Worm (Caenorhabditis elegans) whole organism, L3 larva: ENCODE data around the gene Y57E12AL.6.

Source experiments
- ZK546.5 ChIP-seq: sonication (generic microtip); optimal IDR thresholded peaks from 2 replicates; lab custom pipeline; 2017; ENCODE audit warnings: missing biosample characterization, missing genetic modification characterization
- ceh-82 ChIP-seq: fragments of 150-350 bp; optimal IDR thresholded peaks from 2 replicates; lab custom pipeline; 2014; ENCODE audit warnings: missing biosample characterization, missing genetic modification characterization
- daf-12 ChIP-seq: fragments of 150-350 bp; optimal IDR thresholded peaks from 2 replicates; lab custom pipeline; 2014; ENCODE audit warnings: missing biosample characterization, missing genetic modification reagents, missing genetic modification characterization
- egl-5 ChIP-seq: fragments of 150-350 bp; optimal IDR thresholded peaks from 2 replicates; lab custom pipeline; 2017; ENCODE audit warnings: missing biosample characterization, missing genetic modification reagents, missing genetic modification characterization, inconsistent platforms
- elt-1 ChIP-seq: fragments of 150-350 bp; optimal IDR thresholded peaks from 2 replicates; lab custom pipeline; 2014; ENCODE audit warnings: missing biosample characterization, missing genetic modification characterization
- elt-2 ChIP-seq: sonication (generic microtip); optimal IDR thresholded peaks from 2 replicates; lab custom pipeline; 2016; ENCODE audit warnings: missing genetic modification reagents, mild to moderate bottlenecking, missing genetic modification characterization, missing compliant biosample characterization
- fos-1 ChIP-seq: fragments of 150-350 bp; optimal IDR thresholded peaks from 2 replicates; lab custom pipeline; 2014; ENCODE audit warnings: missing biosample characterization, missing genetic modification characterization
- jun-1 ChIP-seq: fragments of 150-350 bp; optimal IDR thresholded peaks from 2 replicates; lab custom pipeline; 2014; ENCODE audit warnings: missing biosample characterization, missing genetic modification reagents, missing genetic modification characterization
- lin-15B ChIP-seq: fragments of 150-350 bp; optimal IDR thresholded peaks from 2 replicates; lab custom pipeline; 2014; ENCODE audit warnings: missing biosample characterization, missing genetic modification characterization
- lsy-12 ChIP-seq: sonication (generic microtip); optimal IDR thresholded peaks from 2 replicates; lab custom pipeline; 2016; ENCODE audit warnings: mild to moderate bottlenecking, missing genetic modification characterization, missing compliant biosample characterization
- nfya-1 ChIP-seq: sonication (generic microtip); optimal IDR thresholded peaks from 2 replicates; lab custom pipeline; 2017; ENCODE audit warnings: missing genetic modification characterization, mild to moderate bottlenecking, missing compliant biosample characterization, antibody characterized with exemption, moderate library complexity; ENCODE audit not compliant: insufficient read depth
- nhr-23 ChIP-seq: fragments of 150-350 bp; optimal IDR thresholded peaks from 2 replicates; lab custom pipeline; 2014; ENCODE audit warnings: missing biosample characterization, missing genetic modification reagents, missing genetic modification characterization
- nhr-25 ChIP-seq: sonication (generic microtip); optimal IDR thresholded peaks from 2 replicates; lab custom pipeline; 2017; ENCODE audit warnings: missing biosample characterization, missing genetic modification characterization
- nhr-67 ChIP-seq: fragments of 150-350 bp; optimal IDR thresholded peaks from 2 replicates; lab custom pipeline; 2014; ENCODE audit warnings: missing biosample characterization, missing genetic modification characterization
- nhr-77 ChIP-seq: fragments of 150-350 bp; optimal IDR thresholded peaks from 2 replicates; lab custom pipeline; 2014; ENCODE audit warnings: missing biosample characterization, missing genetic modification characterization
- pha-4 ChIP-seq: fragments of 150-350 bp; optimal IDR thresholded peaks from 2 replicates; lab custom pipeline; 2014; ENCODE audit warnings: missing biosample characterization, missing genetic modification reagents, missing genetic modification characterization
- pqm-1 ChIP-seq: fragments of 150-350 bp; optimal IDR thresholded peaks from 2 replicates; lab custom pipeline; 2017; ENCODE audit warnings: missing biosample characterization, missing genetic modification characterization, inconsistent platforms
- sea-2 ChIP-seq: fragments of 150-350 bp; sonication (generic microtip); optimal IDR thresholded peaks from 4 replicates; lab custom pipeline; 2014; ENCODE audit warnings: missing biosample characterization, missing genetic modification reagents, missing genetic modification characterization
- skn-1 ChIP-seq: fragments of 150-350 bp; optimal IDR thresholded peaks from 2 replicates; lab custom pipeline; 2014; ENCODE audit warnings: missing biosample characterization, missing genetic modification characterization
- snpc-4 ChIP-seq: fragments of 150-350 bp; optimal IDR thresholded peaks from 2 replicates; lab custom pipeline; 2014; ENCODE audit warnings: missing biosample characterization, missing genetic modification characterization
- tbx-2 ChIP-seq: sonication (generic microtip); optimal IDR thresholded peaks from 2 replicates; lab custom pipeline; 2016; ENCODE audit warnings: mild to moderate bottlenecking, missing genetic modification characterization, missing compliant biosample characterization
- unc-39 ChIP-seq: sonication (generic microtip); optimal IDR thresholded peaks from 4 replicates; lab custom pipeline; 2017; ENCODE audit warnings: missing biosample characterization, missing genetic modification characterization

Y57E12AL.6 gene

ce11 chrV:7015872-7016271 lies 44.4 kb downstream of the Y57E12AL.6 start, which contains the start of gene C33G8.13:
C33G8.13 (minus strand) TSS chrV:7015972.
- TF ChIP-seq elt-2 (no peak), ZK546.5 (tag; lab: Kevin White, UChicago) (no peak), egl-5 (tag; lab: Kevin White, UChicago) (no peak), tbx-2 (tag; lab: Kevin White, UChicago) (no peak), pqm-1 (tag; lab: Kevin White, UChicago) (no peak), pha-4 (no peak), elt-1 (tag; lab: Kevin White, UChicago) (no peak), nhr-67 (no peak), unc-39 (tag; lab: Kevin White, UChicago) (no peak), lsy-12 (tag; lab: Kevin White, UChicago) (no peak), lin-15B (no peak), sea-2 (GFP tag; lab: Kevin White, UChicago) (no peak), ceh-82 (tag; lab: Kevin White, UChicago) (no peak), nhr-77 (no peak)

ce11 chrV:7012617-7013016 lies 47.7 kb downstream of the Y57E12AL.6 start, which contains the start of gene srw-127:
srw-127 (plus strand) TSS chrV:7012917.
- no peak for TF ChIP-seq unc-39 (tag; lab: Kevin White, UChicago)
- TF ChIP-seq jun-1 (tag; lab: Kevin White, UChicago), result no peak
- no peak for TF ChIP-seq tbx-2 (tag; lab: Kevin White, UChicago)
- TF ChIP-seq fos-1 (tag; lab: Kevin White, UChicago), result no peak
- TF ChIP-seq lin-15B, result no peak
- no peak for TF ChIP-seq daf-12 (tag; lab: Kevin White, UChicago)
- TF ChIP-seq nhr-25 (tag; lab: Kevin White, UChicago), result no peak
- TF ChIP-seq nfya-1, result no peak
- no peak for TF ChIP-seq snpc-4
- TF ChIP-seq nhr-23 (tag; lab: Kevin White, UChicago), result no peak
- no peak for TF ChIP-seq skn-1
